Worm (Caenorhabditis elegans) whole organism, early embryonic: ENCODE measurements around the gene ZK105.6.

Experiments
- B0310.2 ChIP-seq: sonication (generic microtip); optimal IDR thresholded peaks from 2 replicates; lab custom pipeline; 2016; ENCODE audit warnings: mild to moderate bottlenecking, missing genetic modification characterization, missing compliant biosample characterization
- aly-1 ChIP-seq: sonication (generic microtip); optimal IDR thresholded peaks from 2 replicates; lab custom pipeline; 2016; ENCODE audit warnings: missing genetic modification characterization, missing compliant biosample characterization
- ama-1 ChIP-seq: fragments of 150-350 bp; optimal IDR thresholded peaks from 2 replicates; lab custom pipeline; 2014
- ceh-13 ChIP-seq: fragments of 200-800 bp; sonication (Bioruptor generic); optimal IDR thresholded peaks from 2 replicates; lab custom pipeline; 2018; ENCODE audit warnings: mild to moderate bottlenecking, missing genetic modification characterization, missing compliant biosample characterization
- flt-1 ChIP-seq: fragments of 200-800 bp; sonication (Bioruptor generic); IDR thresholded peaks from 2 replicates; pipeline ENCODE4 v1.3.6; 2022; ENCODE audit warnings: missing genetic modification characterization, missing compliant biosample characterization
- hmbx-1 ChIP-seq: sonication (generic microtip); optimal IDR thresholded peaks from 2 replicates; lab custom pipeline; 2016; ENCODE audit warnings: mild to moderate bottlenecking, missing genetic modification characterization, missing compliant biosample characterization
- scrt-1 ChIP-seq: fragments of 200-800 bp; sonication (Bioruptor generic); IDR thresholded peaks from 2 replicates; pipeline ENCODE4 v1.3.6; 2022; ENCODE audit warnings: missing genetic modification characterization, missing compliant biosample characterization
- tbx-11 ChIP-seq: fragments of 200-800 bp; sonication (Bioruptor generic); IDR thresholded peaks from 2 replicates; pipeline ENCODE4 v1.3.6; 2022; ENCODE audit warnings: missing genetic modification characterization, missing compliant biosample characterization
- tbx-37 ChIP-seq: fragments of 200-800 bp; sonication (Bioruptor generic); conservative IDR thresholded peaks from 2 replicates; pipeline ENCODE4 v1.3.6; 2022; ENCODE audit warnings: missing genetic modification reagents, missing genetic modification characterization, missing compliant biosample characterization
- tra-4 ChIP-seq: sonication (generic microtip); optimal IDR thresholded peaks from 2 replicates; lab custom pipeline; 2017; ENCODE audit warnings: missing genetic modification characterization, missing compliant biosample characterization

ce11 chrV:7690637-7691036 is 33.2 kb downstream of the ZK105.6 start:
- TF ChIP-seq flt-1 (GFP tag; lab: Robert Waterston, UW) = no peak
- no peak for TF ChIP-seq scrt-1
- no peak for TF ChIP-seq ama-1
- TF ChIP-seq tbx-37 (GFP tag; lab: Robert Waterston, UW) = no peak
- no peak for TF ChIP-seq ceh-13
- no peak for TF ChIP-seq hmbx-1 (tag; lab: Kevin White, UChicago)
- no peak for TF ChIP-seq aly-1 (tag; lab: Kevin White, UChicago)
- no peak for TF ChIP-seq tbx-11 (GFP tag; lab: Robert Waterston, UW)
- no peak for TF ChIP-seq B0310.2 (tag; lab: Kevin White, UChicago)
- TF ChIP-seq tra-4 (tag; lab: Kevin White, UChicago) = no peak
